Fruit fly (Drosophila melanogaster): ENCODE results near the gene CG9427.

DNA sequence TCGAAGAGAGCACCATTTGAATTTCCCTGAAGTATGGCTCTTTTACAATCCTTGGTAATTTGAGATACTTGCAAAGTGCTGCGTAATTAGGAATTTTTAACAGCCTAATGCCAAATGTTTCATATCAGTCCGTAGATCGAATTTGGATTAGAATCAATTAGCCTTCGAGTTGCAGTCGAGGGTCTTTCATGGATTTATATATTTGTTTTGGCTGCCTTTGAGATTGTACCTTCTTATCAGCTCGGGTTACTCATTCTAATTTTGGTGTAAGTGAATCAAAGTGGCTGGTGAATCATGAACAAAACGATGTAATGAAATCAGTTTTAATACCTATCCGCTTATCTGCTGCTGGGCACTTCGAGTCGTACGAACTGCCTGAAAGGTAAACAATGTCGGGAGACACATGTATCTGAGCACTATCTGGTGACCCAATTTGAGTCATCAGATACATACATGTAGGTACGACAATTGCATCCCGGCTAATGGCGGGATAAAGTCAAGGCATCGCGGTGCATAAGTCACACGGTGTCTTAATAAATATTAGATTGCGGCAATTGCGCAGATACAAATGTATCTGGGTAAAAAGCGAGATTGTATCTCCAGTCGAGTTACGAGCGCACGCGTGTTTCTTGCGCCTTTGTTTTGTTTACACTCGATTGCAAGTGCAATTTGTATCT, 30.9 kb downstream of the CG9427 start:
- TF ChIP-seq CG8359 (GFP tag; optimal IDR thresholded peaks at IDR 0.05; ENCODE audit: borderline replicate concordance): no peak
- TF ChIP-seq ftz-f1 (GFP tag; optimal IDR thresholded peaks at IDR 0.05): no peak
- TF ChIP-seq crol (GFP tag; IDR thresholded peaks at IDR 0.05): no peak
- no peak for TF ChIP-seq crc (GFP tag; optimal IDR thresholded peaks at IDR 0.05)
- no peak for TF ChIP-seq CG15011 (GFP tag; optimal IDR thresholded peaks at IDR 0.05)

Measured in whole organism, embryonic.